Fruit fly (Drosophila melanogaster) whole organism, adult: Measurements from ENCODE around the gene CG9154.

ENCODE experiments used
- CG11617 ChIP-seq: fragments of 200-800 bp; sonication (Bioruptor generic); optimal IDR thresholded peaks from 2 replicates; lab custom pipeline; 2017; ENCODE audit warnings: mild to moderate bottlenecking, missing biosample characterization, missing genetic modification reagents, missing genetic modification characterization
- CG12768 ChIP-seq: fragments of 200-800 bp; sonication (Bioruptor generic); optimal IDR thresholded peaks from 2 replicates; lab custom pipeline; 2017; ENCODE audit warnings: missing biosample characterization, missing genetic modification characterization, mild to moderate bottlenecking, moderate library complexity, missing genetic modification reagents
- CG14711 ChIP-seq: fragments of 200-800 bp; sonication (Bioruptor generic); optimal IDR thresholded peaks from 2 replicates; lab custom pipeline; 2018; ENCODE audit warnings: missing biosample characterization, mild to moderate bottlenecking, missing genetic modification characterization, moderate library complexity
- CG1620 ChIP-seq: fragments of 200-800 bp; sonication (Bioruptor generic); optimal IDR thresholded peaks from 2 replicates; lab custom pipeline; 2016; ENCODE audit warnings: missing biosample characterization, missing genetic modification characterization
- CG33017 ChIP-seq: fragments of 200-800 bp; sonication (Bioruptor generic); optimal IDR thresholded peaks from 2 replicates; lab custom pipeline; 2018; ENCODE audit warnings: missing biosample characterization, mild to moderate bottlenecking, missing genetic modification characterization, moderate library complexity
- CG5204 ChIP-seq: fragments of 200-800 bp; sonication (Bioruptor generic); optimal IDR thresholded peaks from 2 replicates; lab custom pipeline; 2016; ENCODE audit warnings: missing biosample characterization, missing genetic modification characterization
- CG7045 ChIP-seq: fragments of 200-800 bp; sonication (Bioruptor generic); optimal IDR thresholded peaks from 2 replicates; lab custom pipeline; 2017; ENCODE audit warnings: missing biosample characterization, mild to moderate bottlenecking, missing genetic modification characterization
- CG7101 ChIP-seq: fragments of 200-800 bp; sonication (Bioruptor generic); optimal IDR thresholded peaks from 2 replicates; lab custom pipeline; 2018; ENCODE audit warnings: missing biosample characterization, mild to moderate bottlenecking, missing genetic modification characterization, moderate library complexity
- Clk ChIP-seq: fragments of 200-800 bp; sonication (Bioruptor generic); optimal IDR thresholded peaks from 2 replicates; lab custom pipeline; 2017; ENCODE audit warnings: missing biosample characterization, missing genetic modification characterization
- Crg-1 ChIP-seq: fragments of 200-800 bp; sonication (Bioruptor generic); optimal IDR thresholded peaks from 2 replicates; lab custom pipeline; 2016; ENCODE audit warnings: missing biosample characterization, missing genetic modification characterization
- Hr96 ChIP-seq: fragments of 200-800 bp; sonication (Bioruptor generic); optimal IDR thresholded peaks from 2 replicates; lab custom pipeline; 2016; ENCODE audit warnings: missing biosample characterization, missing genetic modification characterization
- Mnt ChIP-seq: fragments of 200-800 bp; sonication (Bioruptor generic); optimal IDR thresholded peaks from 2 replicates; lab custom pipeline; 2016; ENCODE audit warnings: missing biosample characterization, mild to moderate bottlenecking, missing genetic modification characterization
- bab1 ChIP-seq: fragments of 200-800 bp; sonication (Bioruptor generic); optimal IDR thresholded peaks from 3 replicates; lab custom pipeline; 2019; ENCODE audit warnings: missing biosample characterization, mild to moderate bottlenecking, missing genetic modification characterization, moderate library complexity
- cic ChIP-seq: fragments of 200-800 bp; sonication (Bioruptor generic); optimal IDR thresholded peaks from 2 replicates; lab custom pipeline; 2017; ENCODE audit warnings: missing biosample characterization, mild to moderate bottlenecking, missing genetic modification characterization, moderate library complexity
- cnc ChIP-seq, 2 experiments: fragments of >200 bp; optimal IDR thresholded peaks; 2 replicates each; lab custom pipeline; 2017
- kay ChIP-seq: fragments of 200-800 bp; sonication (Bioruptor generic); peaks from one replicate; lab custom pipeline; 2016; ENCODE audit warnings: missing biosample characterization, missing genetic modification characterization, borderline replicate concordance
- ovo ChIP-seq: fragments of 200-800 bp; sonication (Bioruptor generic); optimal IDR thresholded peaks from 2 replicates; lab custom pipeline; 2016; ENCODE audit warnings: missing biosample characterization, missing genetic modification characterization
- pad ChIP-seq: fragments of 200-800 bp; sonication (Bioruptor generic); optimal IDR thresholded peaks from 3 replicates; lab custom pipeline; 2017; ENCODE audit warnings: missing biosample characterization, missing genetic modification characterization, mild to moderate bottlenecking, moderate library complexity, missing genetic modification reagents
- tj ChIP-seq: fragments of 200-800 bp; sonication (Bioruptor generic); optimal IDR thresholded peaks from 3 replicates; lab custom pipeline; 2017; ENCODE audit warnings: missing biosample characterization, mild to moderate bottlenecking, missing genetic modification characterization, moderate library complexity
- toe ChIP-seq: fragments of 200-800 bp; sonication (Bioruptor generic); optimal IDR thresholded peaks from 2 replicates; lab custom pipeline; 2016; ENCODE audit warnings: missing biosample characterization, missing genetic modification characterization

CG9154 gene

DNA sequence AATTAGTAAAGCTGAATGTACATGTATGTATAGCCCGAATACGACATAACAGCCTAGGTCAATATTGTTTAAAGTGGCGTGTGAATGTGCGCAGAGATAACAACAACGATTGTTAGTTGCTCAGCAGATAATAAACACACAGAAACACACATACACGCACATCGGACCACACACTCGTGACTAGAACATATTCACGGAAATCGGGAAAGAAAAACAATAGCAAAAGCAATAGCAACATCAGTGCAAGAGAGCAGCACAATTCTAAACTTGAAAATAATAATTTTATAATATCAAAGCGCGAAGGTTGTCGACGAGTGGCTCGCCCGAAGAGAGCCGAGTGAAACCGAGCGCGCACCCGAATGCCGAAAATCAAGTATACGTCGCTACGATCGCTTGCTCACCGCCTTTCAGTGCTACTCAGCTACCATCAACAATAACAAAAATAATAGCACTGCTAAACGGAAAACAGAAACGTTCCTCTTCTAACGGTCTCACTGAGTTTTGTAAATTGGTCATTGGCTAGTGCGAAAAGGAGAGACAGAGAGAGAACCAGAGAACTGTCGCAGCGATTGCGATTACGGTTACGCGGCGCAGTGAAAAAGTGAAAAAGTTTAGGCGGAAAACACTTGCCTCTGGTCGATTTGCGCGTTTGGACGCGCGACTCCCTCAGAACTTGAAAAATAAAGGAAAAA, 12.6 kb upstream of the CG9154 start:
- TF ChIP-seq CG14711 (tag; lab: Kevin White, UChicago) (no peak), pad (no peak), CG1620 (GFP tag; lab: Kevin White, UChicago) (no peak), toe (GFP tag; lab: Kevin White, UChicago) (no peak), Clk (GFP tag; lab: Kevin White, UChicago) (no peak), CG7101 (tag; lab: Kevin White, UChicago) (peak; percentile 18), CG7045 (GFP tag; lab: Kevin White, UChicago) (peak; percentile 8), Mnt (peak; percentile 69), CG11617 (GFP tag; lab: Kevin White, UChicago) (peak; percentile 4), CG33017 (tag; lab: Kevin White, UChicago) (peak; percentile 74), CG12768 (GFP tag; lab: Kevin White, UChicago) (peak; percentile 90), CG5204 (GFP tag; lab: Kevin White, UChicago) (no peak), kay (GFP tag; lab: Kevin White, UChicago) (peak; percentile 99), Hr96 (peak; percentile 44), cnc (optimal IDR thresholded peaks at IDR 0.05; lab: Kevin White, UChicago) (peak in 1 of 2 experiments; percentile 2), cic (GFP tag; lab: Kevin White, UChicago) (peak; percentile 96), ovo (GFP tag; lab: Kevin White, UChicago) (peak; percentile 97), tj (GFP tag; lab: Kevin White, UChicago) (peak; percentile 65), Crg-1 (GFP tag; lab: Kevin White, UChicago) (no peak), bab1 (GFP tag; lab: Kevin White, UChicago) (no peak)

DNA sequence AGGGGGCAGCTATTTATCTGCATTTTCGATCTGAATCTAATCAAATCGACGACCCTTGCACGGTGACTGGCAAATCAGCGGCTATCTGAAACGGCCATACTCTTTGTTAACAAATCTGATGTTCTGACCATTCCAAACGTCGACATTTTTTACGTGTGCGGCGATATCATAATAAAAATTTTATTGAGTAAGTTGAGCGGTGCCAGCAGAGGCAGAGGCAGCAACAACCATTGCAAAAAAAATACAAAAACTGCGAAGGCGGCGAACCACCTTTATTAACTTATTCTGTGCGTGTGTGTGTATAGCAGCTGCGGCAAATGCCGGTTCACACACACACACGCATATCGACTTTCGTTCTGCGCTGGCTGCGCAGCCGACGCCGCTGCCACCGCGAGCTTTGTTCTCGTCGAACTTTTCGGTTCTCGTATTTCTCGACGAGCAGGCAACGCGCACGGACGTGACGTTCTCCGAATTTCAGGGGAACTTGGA, 11.7 kb upstream of the CG9154 start, which contains the start of gene Kr-h1:
Gene Kr-h1, plus strand, starts transcription at position 447 of the 489 bp plus-strand sequence.
- TF ChIP-seq ovo (GFP tag; lab: Kevin White, UChicago): no peak
- TF ChIP-seq CG12768 (GFP tag; lab: Kevin White, UChicago): peak; percentile 67
- no peak for TF ChIP-seq CG7045 (GFP tag; lab: Kevin White, UChicago)
- TF ChIP-seq cic (GFP tag; lab: Kevin White, UChicago): peak; percentile 90
- TF ChIP-seq CG14711 (tag; lab: Kevin White, UChicago): peak; percentile 21
- no peak for TF ChIP-seq pad
- no peak for TF ChIP-seq bab1 (GFP tag; lab: Kevin White, UChicago)
- TF ChIP-seq CG1620 (GFP tag; lab: Kevin White, UChicago): no peak
- TF ChIP-seq CG5204 (GFP tag; lab: Kevin White, UChicago): no peak
- peak; percentile 50 for TF ChIP-seq CG33017 (tag; lab: Kevin White, UChicago)
- TF ChIP-seq cnc (optimal IDR thresholded peaks at IDR 0.05; lab: Kevin White, UChicago): peak; percentile 64 to 95
- peak; percentile 6 for TF ChIP-seq Mnt
- TF ChIP-seq tj (GFP tag; lab: Kevin White, UChicago): peak; percentile 78
- TF ChIP-seq Crg-1 (GFP tag; lab: Kevin White, UChicago): no peak
- no peak for TF ChIP-seq Clk (GFP tag; lab: Kevin White, UChicago)
- no peak for TF ChIP-seq CG11617 (GFP tag; lab: Kevin White, UChicago)
- TF ChIP-seq CG7101 (tag; lab: Kevin White, UChicago): peak; percentile 5
- no peak for TF ChIP-seq Hr96
- no peak for TF ChIP-seq toe (GFP tag; lab: Kevin White, UChicago)
- no peak for TF ChIP-seq kay (GFP tag; lab: Kevin White, UChicago)

DNA sequence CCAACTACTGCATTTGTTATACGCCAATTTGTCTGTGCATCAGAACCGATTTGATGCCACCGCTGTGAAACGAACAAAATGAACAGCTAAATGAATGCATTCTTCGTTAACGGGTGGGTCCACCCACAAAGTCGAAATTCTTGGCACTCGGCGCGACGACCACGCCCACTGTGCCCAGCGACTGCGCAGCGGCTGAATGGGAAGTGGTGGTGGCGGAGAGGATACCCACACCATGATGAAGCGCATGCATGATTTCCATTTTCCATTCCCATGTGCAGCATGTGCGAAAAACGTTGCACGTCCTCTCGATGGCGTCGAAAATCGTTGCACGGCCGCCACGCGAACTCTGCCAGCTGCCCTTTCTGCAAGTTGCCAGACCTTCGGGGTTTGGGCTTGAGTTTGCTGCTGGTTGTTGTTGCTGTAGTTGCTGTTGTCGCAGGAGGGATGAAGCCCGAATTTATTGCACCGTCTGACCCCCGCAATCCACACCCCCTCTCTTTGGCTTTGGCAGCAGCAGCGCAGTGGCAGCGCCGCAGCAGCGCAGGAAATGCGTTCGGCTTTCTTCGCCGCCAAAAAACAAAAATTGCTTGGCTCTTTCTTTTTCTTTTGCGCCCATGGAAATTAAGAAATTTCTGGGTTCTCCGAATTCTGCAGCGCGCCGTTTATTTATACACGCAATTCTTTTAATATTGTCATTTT, 10.8 kb upstream of the CG9154 start:
- TF ChIP-seq CG12768 (GFP tag; lab: Kevin White, UChicago): peak; percentile 67
- peak; percentile 22 for TF ChIP-seq Clk (GFP tag; lab: Kevin White, UChicago)
- TF ChIP-seq CG7045 (GFP tag; lab: Kevin White, UChicago): no peak
- no peak for TF ChIP-seq ovo (GFP tag; lab: Kevin White, UChicago)
- peak; percentile 54 for TF ChIP-seq Mnt
- TF ChIP-seq bab1 (GFP tag; lab: Kevin White, UChicago): no peak
- peak; percentile 42 for TF ChIP-seq CG7101 (tag; lab: Kevin White, UChicago)
- no peak for TF ChIP-seq CG33017 (tag; lab: Kevin White, UChicago)
- TF ChIP-seq CG11617 (GFP tag; lab: Kevin White, UChicago): peak; percentile 11
- peak; percentile 17 for TF ChIP-seq CG1620 (GFP tag; lab: Kevin White, UChicago)
- TF ChIP-seq kay (GFP tag; lab: Kevin White, UChicago): peak; percentile 81
- TF ChIP-seq CG14711 (tag; lab: Kevin White, UChicago): no peak
- peak; percentile 37 for TF ChIP-seq pad
- no peak for TF ChIP-seq CG5204 (GFP tag; lab: Kevin White, UChicago)
- peak; percentile 89 for TF ChIP-seq cic (GFP tag; lab: Kevin White, UChicago)
- TF ChIP-seq cnc (optimal IDR thresholded peaks at IDR 0.05; lab: Kevin White, UChicago): no peak
- peak; percentile 70 for TF ChIP-seq tj (GFP tag; lab: Kevin White, UChicago)
- peak; percentile 29 for TF ChIP-seq toe (GFP tag; lab: Kevin White, UChicago)
- peak; percentile 34 for TF ChIP-seq Hr96
- TF ChIP-seq Crg-1 (GFP tag; lab: Kevin White, UChicago): no peak

DNA sequence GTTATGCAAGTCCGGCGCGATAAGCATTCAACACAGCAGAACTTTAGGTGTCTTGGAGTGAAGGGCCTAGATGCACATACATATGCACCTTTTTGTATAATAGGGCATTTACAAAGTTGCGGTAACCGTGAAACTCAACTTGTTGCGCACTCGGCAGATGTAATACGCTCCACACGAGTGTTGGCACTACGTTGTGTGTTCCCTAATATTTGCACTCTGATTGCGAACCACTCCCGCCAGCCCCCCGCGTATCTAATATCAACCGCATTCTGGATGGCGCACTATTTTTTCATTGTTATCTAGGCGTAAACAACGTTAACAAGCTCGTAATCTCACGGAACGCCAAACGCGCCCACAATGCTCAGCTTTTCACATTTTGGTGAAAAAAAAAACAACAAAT, 9.8 kb upstream of the CG9154 start:
- TF ChIP-seq bab1 (GFP tag; lab: Kevin White, UChicago): no peak
- TF ChIP-seq CG7101 (tag; lab: Kevin White, UChicago): peak; percentile 62
- TF ChIP-seq ovo (GFP tag; lab: Kevin White, UChicago): peak; percentile 69
- peak; percentile 21 for TF ChIP-seq tj (GFP tag; lab: Kevin White, UChicago)
- peak; percentile 22 for TF ChIP-seq CG11617 (GFP tag; lab: Kevin White, UChicago)
- TF ChIP-seq CG12768 (GFP tag; lab: Kevin White, UChicago): peak; percentile 87
- TF ChIP-seq Crg-1 (GFP tag; lab: Kevin White, UChicago): peak; percentile 52
- TF ChIP-seq Mnt: peak; percentile 67
- peak; percentile 70 for TF ChIP-seq toe (GFP tag; lab: Kevin White, UChicago)
- TF ChIP-seq cnc (optimal IDR thresholded peaks at IDR 0.05; lab: Kevin White, UChicago): no peak
- TF ChIP-seq Clk (GFP tag; lab: Kevin White, UChicago): peak; percentile 74
- peak; percentile 8 for TF ChIP-seq CG5204 (GFP tag; lab: Kevin White, UChicago)
- peak; percentile 56 for TF ChIP-seq CG1620 (GFP tag; lab: Kevin White, UChicago)
- peak; percentile 85 for TF ChIP-seq kay (GFP tag; lab: Kevin White, UChicago)
- peak; percentile 63 for TF ChIP-seq Hr96
- TF ChIP-seq cic (GFP tag; lab: Kevin White, UChicago): peak; percentile 97
- peak; percentile 8 for TF ChIP-seq CG14711 (tag; lab: Kevin White, UChicago)
- TF ChIP-seq pad: peak; percentile 46
- TF ChIP-seq CG33017 (tag; lab: Kevin White, UChicago): peak; percentile 39
- peak; percentile 74 for TF ChIP-seq CG7045 (GFP tag; lab: Kevin White, UChicago)
